Worm (Caenorhabditis elegans): ENCODE data around the gene K04D7.6.

Gene K04D7.6

ce11 chrIV:10206182-10206581 is at the start of gene K04D7.6:
TSS of gene K04D7.6 (minus strand) at chrIV:10206282.
- no peak for TF ChIP-seq aly-1 (tag; optimal IDR thresholded peaks at IDR 0.05)
- TF ChIP-seq scrt-1 (GFP tag; IDR thresholded peaks at IDR 0.05), result no peak
- TF ChIP-seq hmg-4 (GFP tag; optimal IDR thresholded peaks at IDR 0.05), result no peak
- no peak for TF ChIP-seq ceh-36 (tag; optimal IDR thresholded peaks at IDR 0.05)
- no peak for TF ChIP-seq pes-1 (GFP tag; IDR thresholded peaks at IDR 0.05)
- TF ChIP-seq tra-4 (tag; optimal IDR thresholded peaks at IDR 0.05), result no peak
- no peak for TF ChIP-seq hnd-1 (tag; optimal IDR thresholded peaks at IDR 0.05)
- no peak for TF ChIP-seq hmbx-1 (tag; optimal IDR thresholded peaks at IDR 0.05)
- TF ChIP-seq tbx-37 (GFP tag; conservative IDR thresholded peaks at IDR 0.05), result no peak

ce11 chrIV:10252886-10253639 is 47.0 kb upstream of the K04D7.6 start:
- TF ChIP-seq ceh-36 (tag; optimal IDR thresholded peaks at IDR 0.05), result no peak
- TF ChIP-seq hmbx-1 (tag; optimal IDR thresholded peaks at IDR 0.05), result no peak
- no peak for TF ChIP-seq hmg-4 (GFP tag; optimal IDR thresholded peaks at IDR 0.05)
- TF ChIP-seq tbx-37 (GFP tag; conservative IDR thresholded peaks at IDR 0.05), result no peak
- TF ChIP-seq sea-1 (GFP tag; conservative IDR thresholded peaks at IDR 0.05), result no peak
- TF ChIP-seq B0310.2 (tag; optimal IDR thresholded peaks at IDR 0.05), result no peak
- no peak for TF ChIP-seq hnd-1 (tag; optimal IDR thresholded peaks at IDR 0.05)
- no peak for TF ChIP-seq ceh-13 (GFP tag; optimal IDR thresholded peaks at IDR 0.05)
- no peak for TF ChIP-seq ets-7 (tag; optimal IDR thresholded peaks at IDR 0.05)
- TF ChIP-seq F13C5.2 (tag; optimal IDR thresholded peaks at IDR 0.05), result no peak
- TF ChIP-seq tbx-11 (GFP tag; IDR thresholded peaks at IDR 0.05), result no peak
- no peak for TF ChIP-seq scrt-1 (GFP tag; IDR thresholded peaks at IDR 0.05)
- TF ChIP-seq pes-1 (GFP tag; IDR thresholded peaks at IDR 0.05), result no peak
- no peak for TF ChIP-seq tra-4 (tag; optimal IDR thresholded peaks at IDR 0.05)
- no peak for TF ChIP-seq flt-1 (GFP tag; IDR thresholded peaks at IDR 0.05)
- no peak for TF ChIP-seq aly-1 (tag; optimal IDR thresholded peaks at IDR 0.05)
- TF ChIP-seq ama-1 (optimal IDR thresholded peaks at IDR 0.05), result no peak

ce11 chrIV:10252350-10252792 is 46.3 kb upstream of the K04D7.6 start:
- TF ChIP-seq aly-1 (tag; optimal IDR thresholded peaks at IDR 0.05) (no peak), ceh-36 (tag; optimal IDR thresholded peaks at IDR 0.05) (no peak), scrt-1 (GFP tag; IDR thresholded peaks at IDR 0.05) (no peak), ceh-13 (GFP tag; optimal IDR thresholded peaks at IDR 0.05) (no peak), hnd-1 (tag; optimal IDR thresholded peaks at IDR 0.05) (no peak), hmbx-1 (tag; optimal IDR thresholded peaks at IDR 0.05) (no peak), tbx-37 (GFP tag; conservative IDR thresholded peaks at IDR 0.05) (no peak), hmg-4 (GFP tag; optimal IDR thresholded peaks at IDR 0.05) (no peak), pes-1 (GFP tag; IDR thresholded peaks at IDR 0.05) (no peak)

- TF ChIP-seq scrt-1 (GFP tag; IDR thresholded peaks at IDR 0.05) (no peak), ets-7 (tag; optimal IDR thresholded peaks at IDR 0.05) (no peak), ama-1 (optimal IDR thresholded peaks at IDR 0.05) (no peak), ceh-36 (tag; optimal IDR thresholded peaks at IDR 0.05) (no peak), hmg-4 (GFP tag; optimal IDR thresholded peaks at IDR 0.05) (no peak), aly-1 (tag; optimal IDR thresholded peaks at IDR 0.05) (no peak), hmbx-1 (tag; optimal IDR thresholded peaks at IDR 0.05) (no peak), hnd-1 (tag; optimal IDR thresholded peaks at IDR 0.05) (no peak), tra-4 (tag; optimal IDR thresholded peaks at IDR 0.05) (no peak)
Observed at ce11 chrIV:10251764-10252163, 45.7 kb upstream of the K04D7.6 start.

- no peak for TF ChIP-seq hnd-1 (tag; optimal IDR thresholded peaks at IDR 0.05)
- TF ChIP-seq ceh-36 (tag; optimal IDR thresholded peaks at IDR 0.05), result no peak
- no peak for TF ChIP-seq scrt-1 (GFP tag; IDR thresholded peaks at IDR 0.05)
- TF ChIP-seq flt-1 (GFP tag; IDR thresholded peaks at IDR 0.05), result no peak
- no peak for TF ChIP-seq aly-1 (tag; optimal IDR thresholded peaks at IDR 0.05)
- no peak for TF ChIP-seq B0310.2 (tag; optimal IDR thresholded peaks at IDR 0.05)
- TF ChIP-seq ama-1 (optimal IDR thresholded peaks at IDR 0.05), result no peak
- no peak for TF ChIP-seq pes-1 (GFP tag; IDR thresholded peaks at IDR 0.05)
- TF ChIP-seq sea-1 (GFP tag; conservative IDR thresholded peaks at IDR 0.05), result no peak
- TF ChIP-seq F13C5.2 (tag; optimal IDR thresholded peaks at IDR 0.05), result no peak
- TF ChIP-seq hmbx-1 (tag; optimal IDR thresholded peaks at IDR 0.05), result no peak
- TF ChIP-seq tbx-11 (GFP tag; IDR thresholded peaks at IDR 0.05), result no peak
- no peak for TF ChIP-seq hmg-4 (GFP tag; optimal IDR thresholded peaks at IDR 0.05)
- TF ChIP-seq tra-4 (tag; optimal IDR thresholded peaks at IDR 0.05), result no peak
Observed at ce11 chrIV:10251261-10251660, 45.2 kb upstream of the K04D7.6 start.

ce11 chrIV:10250577-10251075 is 44.5 kb upstream of the K04D7.6 start, which contains the start of gene daf-14:
TSS of gene daf-14 (plus strand) at chrIV:10250627.
- TF ChIP-seq pes-1 (GFP tag; IDR thresholded peaks at IDR 0.05) (no peak), flt-1 (GFP tag; IDR thresholded peaks at IDR 0.05) (no peak)

ce11 chrIV:10245666-10246210 is 39.7 kb upstream of the K04D7.6 start, which contains the start of gene F01G10.10:
TSS of gene F01G10.10 (plus strand) at chrIV:10246160.
- TF ChIP-seq ama-1 (optimal IDR thresholded peaks at IDR 0.05), result no peak
- TF ChIP-seq tbx-11 (GFP tag; IDR thresholded peaks at IDR 0.05), result no peak

- no peak for TF ChIP-seq tbx-37 (GFP tag; conservative IDR thresholded peaks at IDR 0.05)
- TF ChIP-seq hnd-1 (tag; optimal IDR thresholded peaks at IDR 0.05), result no peak
- no peak for TF ChIP-seq scrt-1 (GFP tag; IDR thresholded peaks at IDR 0.05)
Observed at ce11 chrIV:10243276-10243675, 37.2 kb upstream of the K04D7.6 start, which contains the start of gene tkt-1. TSS of gene tkt-1 (plus strand) at chrIV:10243612.
